Worm (Caenorhabditis elegans): ENCODE data around the gene lido-6.

- TF ChIP-seq zag-1 (tag; optimal IDR thresholded peaks at IDR 0.05) = no peak
- TF ChIP-seq lin-13 (GFP tag; optimal IDR thresholded peaks at IDR 0.05) = no peak
- no peak for TF ChIP-seq ces-1 (GFP tag; optimal IDR thresholded peaks at IDR 0.05)
- TF ChIP-seq dve-1 (tag; optimal IDR thresholded peaks at IDR 0.05; ENCODE audit: insufficient read depth) = no peak
- no peak for TF ChIP-seq nhr-237 (tag; optimal IDR thresholded peaks at IDR 0.05)
- no peak for TF ChIP-seq dpl-1 (GFP tag; optimal IDR thresholded peaks at IDR 0.05)
- no peak for TF ChIP-seq arid-1 (GFP tag; conservative IDR thresholded peaks at IDR 0.05)
- no peak for TF ChIP-seq ceh-28 (tag; optimal IDR thresholded peaks at IDR 0.05)
- no peak for TF ChIP-seq F10B5.3 (tag; optimal IDR thresholded peaks at IDR 0.05)
- TF ChIP-seq unc-62 (GFP tag; optimal IDR thresholded peaks at IDR 0.05 in 1 of 2) = no peak
- TF ChIP-seq unc-62 (tag; optimal IDR thresholded peaks at IDR 0.05) = no peak
Measured at ce11 chrX:17070495-17070894, 44.5 kb downstream of the lido-6 start.
